Worm (Caenorhabditis elegans) whole organism, L4/young adult: ENCODE data around the gene T22B2.5.

Experiments
- W03F9.2 ChIP-seq: fragments of 150-350 bp; optimal IDR thresholded peaks from 2 replicates; lab custom pipeline; 2014; ENCODE audit warnings: missing biosample characterization, missing genetic modification characterization
- dao-5 ChIP-seq: sonication (generic microtip); optimal IDR thresholded peaks from 2 replicates; lab custom pipeline; 2016; ENCODE audit warnings: missing genotype, missing genetic modification characterization, moderate library complexity, missing compliant biosample characterization
- him-1 ChIP-seq: sonication (generic microtip); optimal IDR thresholded peaks from 2 replicates; lab custom pipeline; 2016; ENCODE audit warnings: missing genotype, missing genetic modification reagents, missing genetic modification characterization, missing compliant biosample characterization

T22B2.5 gene

ce11 chrX:3938950-3939349, 27.8 kb upstream of the T22B2.5 start, which contains the start of gene T19D2.3:
T19D2.3 (plus strand) TSS chrX:3939250.
- TF ChIP-seq him-1 (tag; lab: Kevin White, UChicago): no peak
- no peak for TF ChIP-seq dao-5
- no peak for TF ChIP-seq W03F9.2 (tag; lab: Kevin White, UChicago)

- TF ChIP-seq him-1 (tag; lab: Kevin White, UChicago) (no peak), dao-5 (no peak), W03F9.2 (tag; lab: Kevin White, UChicago) (no peak)
Observed at ce11 chrX:3937884-3938283, 26.7 kb upstream of the T22B2.5 start.

- no peak for TF ChIP-seq W03F9.2 (tag; lab: Kevin White, UChicago)
- TF ChIP-seq dao-5: no peak
- no peak for TF ChIP-seq him-1 (tag; lab: Kevin White, UChicago)
Observed at ce11 chrX:3937483-3937882, 26.3 kb upstream of the T22B2.5 start.

ce11 chrX:3932694-3933093, 21.5 kb upstream of the T22B2.5 start:
- no peak for TF ChIP-seq dao-5
- no peak for TF ChIP-seq W03F9.2 (tag; lab: Kevin White, UChicago)
- no peak for TF ChIP-seq him-1 (tag; lab: Kevin White, UChicago)

- TF ChIP-seq W03F9.2 (tag; lab: Kevin White, UChicago) (no peak), dao-5 (no peak), him-1 (tag; lab: Kevin White, UChicago) (no peak)
Observed at ce11 chrX:3931350-3931749, 20.2 kb upstream of the T22B2.5 start, which contains the start of gene adt-3. adt-3 (plus strand) TSS chrX:3931650.

- TF ChIP-seq dao-5 (no peak), him-1 (tag; lab: Kevin White, UChicago) (no peak), W03F9.2 (tag; lab: Kevin White, UChicago) (no peak)
Observed at ce11 chrX:3925776-3926175, 14.6 kb upstream of the T22B2.5 start, which contains the start of gene T22B2.1. T22B2.1 (plus strand) TSS chrX:3926076.

ce11 chrX:3920747-3921146, 9.6 kb upstream of the T22B2.5 start:
- TF ChIP-seq him-1 (tag; lab: Kevin White, UChicago): no peak
- no peak for TF ChIP-seq dao-5
- no peak for TF ChIP-seq W03F9.2 (tag; lab: Kevin White, UChicago)

- TF ChIP-seq him-1 (tag; lab: Kevin White, UChicago): no peak
- TF ChIP-seq W03F9.2 (tag; lab: Kevin White, UChicago): no peak
- TF ChIP-seq dao-5: no peak
Observed at ce11 chrX:3920101-3920500, 8.9 kb upstream of the T22B2.5 start, which contains the start of gene T22B2.2. T22B2.2 (plus strand) TSS chrX:3920401.

ce11 chrX:3919689-3920088, 8.5 kb upstream of the T22B2.5 start:
- TF ChIP-seq dao-5 (no peak), him-1 (tag; lab: Kevin White, UChicago) (no peak), W03F9.2 (tag; lab: Kevin White, UChicago) (no peak)

ce11 chrX:3918182-3918581, 7.0 kb upstream of the T22B2.5 start:
- TF ChIP-seq dao-5 (no peak), W03F9.2 (tag; lab: Kevin White, UChicago) (no peak), him-1 (tag; lab: Kevin White, UChicago) (no peak)

ce11 chrX:3917013-3917412, 5.8 kb upstream of the T22B2.5 start, which contains the start of gene T22B2.3:
T22B2.3 (plus strand) TSS chrX:3917313.
- TF ChIP-seq him-1 (tag; lab: Kevin White, UChicago) (no peak), W03F9.2 (tag; lab: Kevin White, UChicago) (no peak)

- TF ChIP-seq him-1 (tag; lab: Kevin White, UChicago) (no peak), dao-5 (no peak), W03F9.2 (tag; lab: Kevin White, UChicago) (no peak)
Observed at ce11 chrX:3915748-3916147, 4.6 kb upstream of the T22B2.5 start, which contains the start of gene idpp-9. idpp-9 (minus strand) TSS chrX:3915848.

ce11 chrX:3914273-3914672, 3.1 kb upstream of the T22B2.5 start:
- TF ChIP-seq dao-5 (no peak), him-1 (tag; lab: Kevin White, UChicago) (no peak), W03F9.2 (tag; lab: Kevin White, UChicago) (no peak)

ce11 chrX:3904568-3904967, 6.6 kb downstream of the T22B2.5 start, which contains the start of gene sup-12:
sup-12 (plus strand) TSS chrX:3904584.
- TF ChIP-seq him-1 (tag; lab: Kevin White, UChicago): no peak
- no peak for TF ChIP-seq W03F9.2 (tag; lab: Kevin White, UChicago)
- no peak for TF ChIP-seq dao-5

ce11 chrX:3901389-3901788, 9.8 kb downstream of the T22B2.5 start:
- TF ChIP-seq dao-5 (no peak), him-1 (tag; lab: Kevin White, UChicago) (no peak), W03F9.2 (tag; lab: Kevin White, UChicago) (no peak)
